Worm (Caenorhabditis elegans) whole organism, L2 larva: ENCODE measurements around the gene cyb-2.1.
"Not testable (repeated sequence)": the region's sequence is repeated elsewhere in the genome, so short reads cannot be mapped to it uniquely, and the experiment has no call there.

ENCODE experiments used
- F13H6.1 ChIP-seq: sonication (generic microtip); optimal IDR thresholded peaks from 2 replicates; lab custom pipeline; 2016; ENCODE audit warnings: missing genetic modification characterization, missing compliant biosample characterization
- R02D3.7 ChIP-seq: fragments of 150-350 bp; optimal IDR thresholded peaks from 2 replicates; lab custom pipeline; 2014; ENCODE audit warnings: missing biosample characterization, missing genetic modification characterization
- ceh-82 ChIP-seq: fragments of 150-350 bp; optimal IDR thresholded peaks from 2 replicates; lab custom pipeline; 2014; ENCODE audit warnings: missing biosample characterization, missing genetic modification characterization
- elt-3 ChIP-seq: sonication (generic microtip); optimal IDR thresholded peaks from 2 replicates; lab custom pipeline; 2017; ENCODE audit warnings: missing biosample characterization, missing genetic modification characterization
- lin-11 ChIP-seq: fragments of 150-350 bp; sonication (generic microtip); optimal IDR thresholded peaks from 2 replicates; lab custom pipeline; 2014; ENCODE audit warnings: missing biosample characterization, missing genetic modification characterization, inconsistent platforms, mixed read lengths
- lin-13 ChIP-seq: fragments of 150-350 bp; optimal IDR thresholded peaks from 2 replicates; lab custom pipeline; 2014; ENCODE audit warnings: missing biosample characterization, missing genetic modification reagents, missing genetic modification characterization
- lin-39 ChIP-seq: fragments of 150-350 bp; optimal IDR thresholded peaks from 2 replicates; lab custom pipeline; 2014; ENCODE audit warnings: missing biosample characterization, missing genetic modification reagents, missing genetic modification characterization
- mab-5 ChIP-seq: fragments of 150-350 bp; optimal IDR thresholded peaks from 2 replicates; lab custom pipeline; 2014; ENCODE audit warnings: missing biosample characterization, missing genetic modification characterization
- nhr-11 ChIP-seq: fragments of 150-350 bp; optimal IDR thresholded peaks from 2 replicates; lab custom pipeline; 2014; ENCODE audit warnings: missing biosample characterization, missing genetic modification characterization
- nhr-21 ChIP-seq: fragments of 150-350 bp; optimal IDR thresholded peaks from 2 replicates; lab custom pipeline; 2014; ENCODE audit warnings: missing biosample characterization, missing genetic modification characterization
- zag-1 ChIP-seq: fragments of 150-350 bp; optimal IDR thresholded peaks from 2 replicates; lab custom pipeline; 2014; ENCODE audit warnings: missing biosample characterization, missing genetic modification characterization
- ztf-11 ChIP-seq: sonication (generic microtip); optimal IDR thresholded peaks from 2 replicates; lab custom pipeline; 2017; ENCODE audit warnings: missing biosample characterization, missing genetic modification characterization

DNA sequence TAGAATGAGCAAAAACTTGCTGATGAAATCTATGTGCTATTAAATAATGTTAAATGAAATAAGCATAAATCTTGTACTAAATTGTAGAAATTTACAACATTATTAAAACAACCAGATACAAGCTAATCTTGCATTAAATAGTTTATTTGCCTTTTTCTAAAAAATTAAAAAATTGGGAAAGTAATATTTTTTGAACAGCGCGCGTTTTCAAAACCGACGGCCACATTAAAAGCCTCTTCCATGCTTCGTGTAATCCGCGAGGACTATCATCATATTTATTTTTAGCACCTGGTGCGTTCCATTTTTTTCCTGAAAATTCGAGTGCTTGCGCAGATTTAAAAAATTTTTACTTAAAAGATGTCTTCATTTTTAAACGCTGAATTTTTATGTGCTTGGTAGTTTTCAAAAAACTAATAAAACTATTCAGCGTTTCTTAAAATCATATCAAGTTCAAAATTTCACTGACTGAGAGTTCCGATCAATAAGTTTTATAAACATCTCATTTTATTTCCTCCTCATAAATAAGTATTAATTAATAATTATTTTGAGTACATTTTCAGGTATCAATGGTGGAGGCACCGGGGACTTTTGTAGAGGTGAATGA, 1.7 kb downstream of the cyb-2.1 start, which contains the start of gene Y43E12A.3:
- TF ChIP-seq lin-13 (GFP tag; lab: Kevin White, UChicago); ztf-11 (tag; lab: Kevin White, UChicago); elt-3 (tag; lab: Kevin White, UChicago); zag-1; R02D3.7 (tag; lab: Kevin White, UChicago); nhr-21 (tag; lab: Kevin White, UChicago); lin-11 (tag; lab: Kevin White, UChicago); nhr-11 (tag; lab: Kevin White, UChicago); mab-5 (tag; lab: Kevin White, UChicago); ceh-82; lin-39 (tag; lab: Kevin White, UChicago); F13H6.1: not testable (repeated sequence)
